Worm (Caenorhabditis elegans): ENCODE data around the gene str-172.

- peak; percentile 98 for TF ChIP-seq snpc-4 (tag; optimal IDR thresholded peaks at IDR 0.05)
- TF ChIP-seq mdl-1 (tag; optimal IDR thresholded peaks at IDR 0.05): peak; percentile 3 to 25
- TF ChIP-seq elt-1 (tag; optimal IDR thresholded peaks at IDR 0.05): no peak
These were observed 13.1 kb upstream of the str-172 start for ce11 chrIV:4880634-4881033.
